Worm (Caenorhabditis elegans): ENCODE results near the gene zhit-2.

DNA sequence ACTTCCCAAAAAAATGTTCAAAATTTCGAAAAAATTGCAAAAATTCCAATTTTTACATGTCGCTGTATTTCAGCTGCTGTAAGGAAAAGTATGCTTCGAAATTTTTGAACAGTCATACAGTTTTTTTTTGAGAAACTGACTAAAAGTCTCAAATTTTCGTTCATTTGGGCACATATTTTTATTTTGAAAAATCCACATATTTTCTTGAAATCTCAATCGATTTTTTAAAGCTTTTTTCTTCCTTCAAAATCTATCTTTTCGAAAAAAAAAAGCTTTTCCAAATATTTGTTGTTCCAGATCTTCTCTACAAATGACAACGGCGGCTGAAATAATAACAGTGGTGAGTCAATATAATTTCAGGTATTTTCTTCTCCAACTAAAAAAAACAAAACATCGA is 47.2 kb downstream of the zhit-2 start, which contains the start of gene asd-1:
- TF ChIP-seq Y22D7AL.16 (tag; optimal IDR thresholded peaks at IDR 0.05), result no peak
- no peak for TF ChIP-seq ceh-48 (tag; optimal IDR thresholded peaks at IDR 0.05)
- TF ChIP-seq tbx-2 (tag; optimal IDR thresholded peaks at IDR 0.05), result no peak
- TF ChIP-seq nhr-11 (tag; optimal IDR thresholded peaks at IDR 0.05), result no peak
- no peak for TF ChIP-seq nfya-1 (tag; optimal IDR thresholded peaks at IDR 0.05)
- TF ChIP-seq ama-1 (optimal IDR thresholded peaks at IDR 0.05), result no peak
- TF ChIP-seq dmd-4 (tag; optimal IDR thresholded peaks at IDR 0.05; ENCODE audit: borderline replicate concordance), result no peak
- TF ChIP-seq ceh-31 (tag; optimal IDR thresholded peaks at IDR 0.05), result no peak
- no peak for TF ChIP-seq ceh-19 (GFP tag; optimal IDR thresholded peaks at IDR 0.05)
- TF ChIP-seq ahr-1 (tag; optimal IDR thresholded peaks at IDR 0.05), result no peak
- no peak for TF ChIP-seq unc-3 (GFP tag; conservative IDR thresholded peaks at IDR 0.05)
- TF ChIP-seq unc-3 (tag; optimal IDR thresholded peaks at IDR 0.05), result no peak
- no peak for TF ChIP-seq sox-2 (GFP tag; IDR thresholded peaks at IDR 0.05)
